Worm (Caenorhabditis elegans) whole organism, L2 larva: ENCODE results near the gene cdka-1.

ENCODE experiments used
- dmd-4 ChIP-seq: sonication (generic microtip); optimal IDR thresholded peaks from 2 replicates; lab custom pipeline; 2017; ENCODE audit warnings: missing biosample characterization, missing genetic modification characterization
- elt-3 ChIP-seq: sonication (generic microtip); optimal IDR thresholded peaks from 2 replicates; lab custom pipeline; 2017; ENCODE audit warnings: missing biosample characterization, missing genetic modification characterization
- gmeb-1 ChIP-seq: fragments of 150-350 bp; optimal IDR thresholded peaks from 2 replicates; lab custom pipeline; 2014; ENCODE audit warnings: missing biosample characterization, missing genetic modification characterization
- mab-5 ChIP-seq: fragments of 150-350 bp; optimal IDR thresholded peaks from 2 replicates; lab custom pipeline; 2014; ENCODE audit warnings: missing biosample characterization, missing genetic modification characterization
- nhr-6 ChIP-seq: fragments of 150-350 bp; optimal IDR thresholded peaks from 2 replicates; lab custom pipeline; 2014; ENCODE audit warnings: missing biosample characterization, missing genetic modification characterization
- snpc-4 ChIP-seq: fragments of 150-350 bp; optimal IDR thresholded peaks from 2 replicates; lab custom pipeline; 2014; ENCODE audit warnings: missing biosample characterization, missing genetic modification characterization
- unc-39 ChIP-seq: fragments of 150-350 bp; optimal IDR thresholded peaks from 2 replicates; lab custom pipeline; 2014; ENCODE audit warnings: missing biosample characterization, missing genetic modification characterization
- ztf-11 ChIP-seq: sonication (generic microtip); optimal IDR thresholded peaks from 2 replicates; lab custom pipeline; 2017; ENCODE audit warnings: missing biosample characterization, missing genetic modification characterization

ce11 chrIII:4689595-4689994 lies 31.0 kb downstream of the cdka-1 start:
- TF ChIP-seq ztf-11 (tag; lab: Kevin White, UChicago) = no peak
- TF ChIP-seq nhr-6 (tag; lab: Kevin White, UChicago) = peak; percentile 48
- no peak for TF ChIP-seq dmd-4 (tag; lab: Kevin White, UChicago)
- TF ChIP-seq mab-5 (tag; lab: Kevin White, UChicago) = no peak
- TF ChIP-seq elt-3 (tag; lab: Kevin White, UChicago) = no peak
- no peak for TF ChIP-seq snpc-4
- no peak for TF ChIP-seq unc-39 (tag; lab: Kevin White, UChicago)
- TF ChIP-seq gmeb-1 (tag; lab: Kevin White, UChicago) = peak; percentile 74
